Fruit fly (Drosophila melanogaster): ENCODE measurements around the gene CG42590.

Gene CG42590

DNA sequence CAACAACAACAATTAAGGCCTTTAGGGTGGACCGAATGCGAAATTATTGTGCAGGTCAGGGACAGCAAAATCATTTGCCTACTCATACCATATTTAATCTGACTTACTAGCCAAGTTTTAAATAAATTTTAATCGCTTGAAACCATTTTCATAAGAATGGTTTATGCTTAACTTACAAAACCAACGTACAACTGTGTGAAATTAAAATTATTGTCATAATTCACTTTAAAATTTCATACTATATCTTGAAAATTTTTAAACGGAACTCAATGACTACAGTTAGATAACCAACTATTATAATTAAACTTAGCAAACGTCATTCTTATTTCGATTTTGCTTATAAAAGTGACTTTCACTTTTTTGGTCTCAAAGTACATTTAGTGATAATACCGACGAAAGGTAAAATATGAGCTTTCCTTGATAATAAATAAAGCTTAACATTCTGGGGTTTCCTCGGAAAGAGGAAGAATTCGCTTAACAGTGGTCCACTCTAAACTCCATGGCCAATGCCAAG lies 12.3 kb downstream of the CG42590 start (continued):
- TF ChIP-seq Bgb (GFP tag; IDR thresholded peaks at IDR 0.05; ENCODE audit: partially characterized antibody) (no peak), Dbx (GFP tag; IDR thresholded peaks at IDR 0.05) (no peak), Dfd (GFP tag; optimal IDR thresholded peaks at IDR 0.05) (no peak), Gsc (GFP tag; IDR thresholded peaks at IDR 0.05) (no peak), tap (tag; optimal IDR thresholded peaks at IDR 0.05) (peak; percentile 10), CG16815 (GFP tag; optimal IDR thresholded peaks at IDR 0.05) (peak; percentile 9), Ada2b (GFP tag; IDR thresholded peaks at IDR 0.05) (peak; percentile 59; the same call in 1 of the 2 replicates), fd64A (GFP tag; optimal IDR thresholded peaks at IDR 0.05) (no peak), Mad (GFP tag; optimal IDR thresholded peaks at IDR 0.05) (no peak), ttk (GFP tag; IDR thresholded peaks at IDR 0.05) (no peak), YL-1 (GFP tag; optimal IDR thresholded peaks at IDR 0.05) (no peak), ci (GFP tag; IDR thresholded peaks at IDR 0.05) (peak; percentile 47; the same call in 1 of the 3 replicates), Med (GFP tag) (peak; percentile 67), CG17912 (GFP tag; optimal IDR thresholded peaks at IDR 0.05) (no peak), repo (GFP tag; optimal IDR thresholded peaks at IDR 0.05) (no peak), CTCF (GFP tag; optimal IDR thresholded peaks at IDR 0.05) (no peak), lilli (GFP tag; optimal IDR thresholded peaks at IDR 0.05) (peak; percentile 9), pnt (GFP tag; optimal IDR thresholded peaks at IDR 0.05) (no peak), CG34422 (GFP tag; IDR thresholded peaks at IDR 0.05) (no peak), CG15073 (GFP tag; optimal IDR thresholded peaks at IDR 0.05) (no peak), zen2 (GFP tag; IDR thresholded peaks at IDR 0.05; ENCODE audit: partially characterized antibody) (no peak), CG17359 (tag; optimal IDR thresholded peaks at IDR 0.05) (peak; percentile 67), CG18011 (GFP tag; optimal IDR thresholded peaks at IDR 0.05) (no peak), ham (GFP tag; IDR thresholded peaks at IDR 0.05) (no peak), pan (optimal IDR thresholded peaks at IDR 0.05) (no peak), pan (GFP tag; optimal IDR thresholded peaks at IDR 0.05 in 1 of 2, IDR thresholded peaks at IDR 0.05 in 1 of 2) (peak in 1 of 2 experiments; percentile 18), Lim3 (GFP tag; IDR thresholded peaks at IDR 0.05) (no peak), Blimp-1 (GFP tag; optimal IDR thresholded peaks at IDR 0.05) (peak; percentile 57), az2 (GFP tag; optimal IDR thresholded peaks at IDR 0.05) (peak; percentile 19), knrl (GFP tag; IDR thresholded peaks at IDR 0.05; ENCODE audit: partially characterized antibody) (no peak), pho (GFP tag; optimal IDR thresholded peaks at IDR 0.05) (peak; percentile 11), Ssrp (tag; optimal IDR thresholded peaks at IDR 0.05) (peak; percentile 41), CG3407 (GFP tag; optimal IDR thresholded peaks at IDR 0.05) (peak; percentile 35), Dp (GFP tag; optimal IDR thresholded peaks at IDR 0.05) (no peak), CG11085 (GFP tag; IDR thresholded peaks at IDR 0.05) (no peak), dpn (GFP tag; optimal IDR thresholded peaks at IDR 0.05) (peak in 1 of 2 experiments; percentile 28), trem (tag; optimal IDR thresholded peaks at IDR 0.05) (peak; percentile 33), CG2129 (GFP tag; IDR thresholded peaks at IDR 0.05; ENCODE audit: partially characterized antibody) (no peak), CG4404 (GFP tag; IDR thresholded peaks at IDR 0.05) (no peak), emc (GFP tag; optimal IDR thresholded peaks at IDR 0.05) (no peak), Atf-2 (GFP tag; optimal IDR thresholded peaks at IDR 0.05) (no peak), dmrt99B (tag; optimal IDR thresholded peaks at IDR 0.05) (peak; percentile 75), Nf-YB (GFP tag; optimal IDR thresholded peaks at IDR 0.05) (peak; percentile 16), CG11723 (GFP tag; optimal IDR thresholded peaks at IDR 0.05) (peak; percentile 33), rib (GFP tag; IDR thresholded peaks at IDR 0.05) (no peak), CG1792 (GFP tag; optimal IDR thresholded peaks at IDR 0.05) (no peak), CG8281 (tag; optimal IDR thresholded peaks at IDR 0.05) (no peak), CG6791 (GFP tag; IDR thresholded peaks at IDR 0.05; ENCODE audit: partially characterized antibody) (no peak), Rx (GFP tag; IDR thresholded peaks at IDR 0.05) (no peak), hkb (optimal IDR thresholded peaks at IDR 0.05) (no peak), hkb (GFP tag; IDR thresholded peaks at IDR 0.05) (peak; percentile 50; the same call in 1 of the 2 replicates)

Data from whole organism, embryonic.